Fruit fly (Drosophila melanogaster) whole organism, prepupa: ENCODE measurements around the gene Rb97D.
A peak's percentile ranks its signal among the peaks of the same experiment; 100 is the strongest.

Experiments
- Blimp-1 ChIP-seq: fragments of 200-800 bp; sonication (Bioruptor generic); optimal IDR thresholded peaks from 3 replicates; lab custom pipeline; 2017; ENCODE audit warnings: missing biosample characterization, missing genetic modification characterization, mild to moderate bottlenecking, moderate library complexity, missing genetic modification reagents
- CG10631 ChIP-seq: fragments of 200-800 bp; sonication (Bioruptor generic); optimal IDR thresholded peaks from 2 replicates; lab custom pipeline; 2016; ENCODE audit warnings: missing biosample characterization, missing genetic modification characterization
- CG10669 ChIP-seq: fragments of 200-800 bp; sonication (Bioruptor generic); optimal IDR thresholded peaks from 3 replicates; lab custom pipeline; 2018; ENCODE audit warnings: missing biosample characterization, mild to moderate bottlenecking, missing genetic modification characterization, moderate library complexity
- CG11294 ChIP-seq: fragments of 200-800 bp; sonication (Bioruptor generic); IDR thresholded peaks from 2 replicates; pipeline ENCODE4 v1.3.6; 2022; ENCODE audit warnings: missing biosample characterization, missing genetic modification characterization
- CG11902 ChIP-seq: fragments of 200-800 bp; sonication (Bioruptor generic); optimal IDR thresholded peaks from 3 replicates; lab custom pipeline; 2016; ENCODE audit warnings: missing biosample characterization, missing genetic modification characterization
- CG15336 ChIP-seq: fragments of 200-800 bp; sonication (Bioruptor generic); IDR thresholded peaks from 2 replicates; pipeline ENCODE4 v1.3.6; 2022; ENCODE audit warnings: missing biosample characterization, missing genetic modification characterization
- CG1621 ChIP-seq: fragments of 200-800 bp; sonication (Bioruptor generic); optimal IDR thresholded peaks from 3 replicates; lab custom pipeline; 2018; ENCODE audit warnings: missing biosample characterization, mild to moderate bottlenecking, missing genetic modification characterization
- CG16779 ChIP-seq: fragments of 200-800 bp; sonication (Bioruptor generic); optimal IDR thresholded peaks from 3 replicates; lab custom pipeline; 2017; ENCODE audit warnings: missing biosample characterization, mild to moderate bottlenecking, missing genetic modification characterization
- CG3032 ChIP-seq: fragments of 200-800 bp; optimal IDR thresholded peaks from 2 replicates; lab custom pipeline; 2019; ENCODE audit warnings: missing biosample characterization, mild to moderate bottlenecking, missing genetic modification characterization, moderate library complexity
- CG31627 ChIP-seq: fragments of 200-800 bp; sonication (Bioruptor generic); optimal IDR thresholded peaks from 3 replicates; lab custom pipeline; 2016; ENCODE audit warnings: missing biosample characterization, missing genetic modification characterization
- CG32006 ChIP-seq: fragments of 200-800 bp; sonication (Bioruptor generic); optimal IDR thresholded peaks from 3 replicates; lab custom pipeline; 2017; ENCODE audit warnings: missing biosample characterization, mild to moderate bottlenecking, missing genetic modification characterization
- CG34406 ChIP-seq: fragments of 200-800 bp; sonication (Bioruptor generic); optimal IDR thresholded peaks from 3 replicates; lab custom pipeline; 2016; ENCODE audit warnings: missing biosample characterization, missing genetic modification characterization
- CG3919 ChIP-seq: fragments of 200-800 bp; sonication (Bioruptor generic); optimal IDR thresholded peaks from 3 replicates; lab custom pipeline; 2016; ENCODE audit warnings: missing biosample characterization, missing genetic modification characterization
- CG4318 ChIP-seq: fragments of 200-800 bp; sonication (Bioruptor generic); optimal IDR thresholded peaks from 3 replicates; lab custom pipeline; 2017; ENCODE audit warnings: missing biosample characterization, mild to moderate bottlenecking, missing genetic modification characterization
- CG6163 ChIP-seq: fragments of 200-800 bp; sonication (Bioruptor generic); IDR thresholded peaks from 3 replicates; pipeline ENCODE4 v1.3.6; 2022; ENCODE audit warnings: missing biosample characterization, missing genetic modification characterization
- CG6276 ChIP-seq: fragments of 200-800 bp; sonication (Bioruptor generic); optimal IDR thresholded peaks from 2 replicates; lab custom pipeline; 2017; ENCODE audit warnings: missing biosample characterization, mild to moderate bottlenecking, missing genetic modification characterization
- CG6808 ChIP-seq: fragments of 200-800 bp; sonication (Bioruptor generic); optimal IDR thresholded peaks from 3 replicates; lab custom pipeline; 2017; ENCODE audit warnings: missing biosample characterization, missing genetic modification characterization, mild to moderate bottlenecking, moderate library complexity, missing genetic modification reagents
- CG6854 ChIP-seq: fragments of 200-800 bp; sonication (Bioruptor generic); optimal IDR thresholded peaks from 2 replicates; lab custom pipeline; 2017; ENCODE audit warnings: missing biosample characterization, mild to moderate bottlenecking, missing genetic modification characterization
- CG7368 ChIP-seq: fragments of 200-800 bp; sonication (Bioruptor generic); optimal IDR thresholded peaks from 3 replicates; lab custom pipeline; 2016; ENCODE audit warnings: missing biosample characterization, missing genetic modification characterization
- CG8319 ChIP-seq: fragments of 200-800 bp; sonication (Bioruptor generic); optimal IDR thresholded peaks from 3 replicates; lab custom pipeline; 2016; ENCODE audit warnings: missing biosample characterization, missing genetic modification characterization
- CG8632 ChIP-seq: fragments of 200-800 bp; sonication (Bioruptor generic); optimal IDR thresholded peaks from 3 replicates; lab custom pipeline; 2016; ENCODE audit warnings: missing biosample characterization, missing genetic modification characterization
- CG9139 ChIP-seq: fragments of 200-800 bp; sonication (Bioruptor generic); optimal IDR thresholded peaks from 3 replicates; lab custom pipeline; 2017; ENCODE audit warnings: missing biosample characterization, mild to moderate bottlenecking, missing genetic modification characterization
- Eip78C ChIP-seq: fragments of 200-800 bp; sonication (Bioruptor generic); peaks from one replicate; lab custom pipeline; 2016; ENCODE audit warnings: missing biosample characterization, missing genetic modification characterization
- Eip93F ChIP-seq: fragments of 200-800 bp; sonication (Bioruptor generic); optimal IDR thresholded peaks from 2 replicates; lab custom pipeline; 2016; ENCODE audit warnings: missing biosample characterization, mild to moderate bottlenecking, missing genetic modification characterization
- Ets21C ChIP-seq: fragments of 200-800 bp; sonication (Bioruptor generic); optimal IDR thresholded peaks from 3 replicates; lab custom pipeline; 2016; ENCODE audit warnings: missing biosample characterization, missing genetic modification characterization
- Ets96B ChIP-seq: fragments of 200-800 bp; optimal IDR thresholded peaks from 2 replicates; lab custom pipeline; 2019; ENCODE audit warnings: missing biosample characterization, mild to moderate bottlenecking, missing genetic modification characterization, moderate library complexity
- Gug ChIP-seq: fragments of 200-800 bp; sonication (Bioruptor generic); IDR thresholded peaks from 2 replicates; pipeline ENCODE4 v1.3.6; 2022; ENCODE audit warnings: missing biosample characterization, missing genetic modification characterization
- Hr38 ChIP-seq: sonication (Bioruptor generic); optimal IDR thresholded peaks from 2 replicates; lab custom pipeline; 2016; ENCODE audit warnings: missing biosample characterization, missing genetic modification characterization
- Hr39 ChIP-seq: fragments of 200-800 bp; sonication (Bioruptor generic); optimal IDR thresholded peaks from 2 replicates; lab custom pipeline; 2016; ENCODE audit warnings: missing biosample characterization, missing genetic modification characterization
- Hr4 ChIP-seq: fragments of 200-800 bp; sonication (Bioruptor generic); optimal IDR thresholded peaks from 3 replicates; lab custom pipeline; 2016; ENCODE audit warnings: missing biosample characterization, missing genetic modification characterization
- Lpt ChIP-seq: fragments of 200-800 bp; sonication (Bioruptor generic); optimal IDR thresholded peaks from 3 replicates; lab custom pipeline; 2016; ENCODE audit warnings: missing biosample characterization, missing genetic modification characterization
- Met ChIP-seq: fragments of 200-800 bp; sonication (Bioruptor generic); optimal IDR thresholded peaks from 3 replicates; lab custom pipeline; 2016; ENCODE audit warnings: missing biosample characterization, missing genetic modification characterization
- Smox ChIP-seq: fragments of 200-800 bp; sonication (Bioruptor generic); optimal IDR thresholded peaks from 3 replicates; lab custom pipeline; 2016; ENCODE audit warnings: missing biosample characterization, missing genetic modification characterization
- Sox102F ChIP-seq: fragments of 200-800 bp; sonication (Bioruptor generic); optimal IDR thresholded peaks from 2 replicates; lab custom pipeline; 2016; ENCODE audit warnings: missing biosample characterization, mild to moderate bottlenecking, missing genetic modification characterization
- Sox14 ChIP-seq: fragments of 200-800 bp; sonication (Bioruptor generic); optimal IDR thresholded peaks from 3 replicates; lab custom pipeline; 2016; ENCODE audit warnings: missing biosample characterization, missing genetic modification characterization
- Sox15 ChIP-seq: fragments of 200-800 bp; sonication (Bioruptor generic); optimal IDR thresholded peaks from 3 replicates; lab custom pipeline; 2016; ENCODE audit warnings: missing biosample characterization, missing genetic modification characterization
- acj6 ChIP-seq: fragments of 200-800 bp; sonication (Bioruptor generic); optimal IDR thresholded peaks from 3 replicates; lab custom pipeline; 2016; ENCODE audit warnings: missing biosample characterization, missing genetic modification characterization
- cyc ChIP-seq: fragments of 200-800 bp; sonication (Bioruptor generic); optimal IDR thresholded peaks from 3 replicates; lab custom pipeline; 2016; ENCODE audit warnings: missing biosample characterization, missing genetic modification characterization
- dac ChIP-seq: fragments of 200-800 bp; sonication (Bioruptor generic); optimal IDR thresholded peaks from 2 replicates; lab custom pipeline; 2017; ENCODE audit warnings: missing biosample characterization, mild to moderate bottlenecking, missing genetic modification characterization
- dsx ChIP-seq: fragments of 200-800 bp; optimal IDR thresholded peaks from 3 replicates; lab custom pipeline; 2019; ENCODE audit warnings: missing biosample characterization, mild to moderate bottlenecking, missing genetic modification characterization, moderate library complexity; ENCODE audit not compliant: poor library complexity, severe bottlenecking
- eg ChIP-seq: fragments of 200-800 bp; sonication (Bioruptor generic); IDR thresholded peaks from 3 replicates; pipeline ENCODE4 v1.3.6; 2022; ENCODE audit warnings: missing biosample characterization, missing genetic modification characterization
- esn ChIP-seq: fragments of 200-800 bp; sonication (Bioruptor generic); optimal IDR thresholded peaks from 2 replicates; lab custom pipeline; 2016; ENCODE audit warnings: missing biosample characterization, mild to moderate bottlenecking, missing genetic modification characterization, moderate library complexity
- fd59A ChIP-seq: fragments of 200-800 bp; sonication (Bioruptor generic); optimal IDR thresholded peaks from 2 replicates; lab custom pipeline; 2017; ENCODE audit warnings: missing biosample characterization, mild to moderate bottlenecking, missing genetic modification characterization, missing genetic modification reagents
- fkh ChIP-seq: fragments of 200-800 bp; sonication (Bioruptor generic); optimal IDR thresholded peaks from 3 replicates; lab custom pipeline; 2017; ENCODE audit warnings: missing biosample characterization, mild to moderate bottlenecking, missing genetic modification characterization, moderate library complexity
- lz ChIP-seq: fragments of 200-800 bp; sonication (Bioruptor generic); optimal IDR thresholded peaks from 3 replicates; lab custom pipeline; 2016; ENCODE audit warnings: missing biosample characterization, missing genetic modification characterization
- net ChIP-seq: fragments of 200-800 bp; sonication (Bioruptor generic); optimal IDR thresholded peaks from 3 replicates; lab custom pipeline; 2016; ENCODE audit warnings: missing biosample characterization, missing genetic modification characterization
- pdm3 ChIP-seq: fragments of 200-800 bp; sonication (Bioruptor generic); optimal IDR thresholded peaks from 3 replicates; lab custom pipeline; 2016; ENCODE audit warnings: missing biosample characterization, missing genetic modification characterization
- salr ChIP-seq, 2 experiments: fragments of 200-800 bp; sonication (Bioruptor generic); optimal IDR thresholded peaks; 3 replicates each; lab custom pipeline; 2016 to 2018; ENCODE audit warnings: missing biosample characterization in 2 of 2, missing genetic modification characterization in 2 of 2, mild to moderate bottlenecking in 1 of 2
- spab ChIP-seq: fragments of 200-800 bp; sonication (Bioruptor generic); optimal IDR thresholded peaks from 2 replicates; lab custom pipeline; 2017; ENCODE audit warnings: missing biosample characterization, mild to moderate bottlenecking, missing genetic modification characterization, missing genetic modification reagents
- svp ChIP-seq: fragments of 200-800 bp; sonication (Bioruptor generic); peaks from one replicate; lab custom pipeline; 2016; ENCODE audit warnings: missing biosample characterization, missing genetic modification characterization
- topi ChIP-seq: fragments of 200-800 bp; sonication (Bioruptor generic); optimal IDR thresholded peaks from 3 replicates; lab custom pipeline; 2016; ENCODE audit warnings: missing biosample characterization, missing genetic modification characterization
- vri ChIP-seq: fragments of 200-800 bp; sonication (Bioruptor generic); optimal IDR thresholded peaks from 3 replicates; lab custom pipeline; 2016; ENCODE audit warnings: missing biosample characterization, mild to moderate bottlenecking, missing genetic modification characterization

The Rb97D gene

dm6 chr3R:26888086-26888724 is 12.7 kb upstream of the Rb97D start:
- TF ChIP-seq CG8632 (GFP tag; lab: Kevin White, UChicago) = no peak
- no peak for TF ChIP-seq CG7368 (GFP tag; lab: Kevin White, UChicago)
- TF ChIP-seq dsx (GFP tag; lab: Kevin White, UChicago) = no peak
- TF ChIP-seq CG11902 (GFP tag; lab: Kevin White, UChicago) = no peak
- TF ChIP-seq acj6 (GFP tag; lab: Kevin White, UChicago) = peak; percentile 5
- TF ChIP-seq Eip93F (GFP tag; lab: Kevin White, UChicago) = no peak
- peak; percentile 50 for TF ChIP-seq Hr4 (GFP tag; lab: Kevin White, UChicago)
- no peak; the same call in 2 of the 3 replicates for TF ChIP-seq CG6163 (GFP tag; lab: Robert Waterston, UW)
- peak; percentile 13 for TF ChIP-seq pdm3
- no peak for TF ChIP-seq CG3032 (tag; lab: Kevin White, UChicago)
- no peak for TF ChIP-seq fd59A (GFP tag; lab: Kevin White, UChicago)
- TF ChIP-seq CG8319 (GFP tag; lab: Kevin White, UChicago) = no peak
- TF ChIP-seq CG10669 (GFP tag; lab: Kevin White, UChicago) = no peak
- TF ChIP-seq eg = no peak
- TF ChIP-seq Lpt = no peak
- TF ChIP-seq Sox14 (GFP tag; lab: Kevin White, UChicago) = peak; percentile 12
- TF ChIP-seq Ets96B (tag; lab: Kevin White, UChicago) = no peak
- peak; percentile 52 for TF ChIP-seq Smox (GFP tag; lab: Kevin White, UChicago)
- TF ChIP-seq cyc (GFP tag; lab: Kevin White, UChicago) = no peak
- no peak for TF ChIP-seq net (GFP tag; lab: Kevin White, UChicago)
- peak; percentile 50 for TF ChIP-seq vri (GFP tag; lab: Kevin White, UChicago)
- TF ChIP-seq Sox15 (GFP tag; lab: Kevin White, UChicago) = no peak
- TF ChIP-seq Gug (GFP tag; lab: Robert Waterston, UW) = no peak
- TF ChIP-seq CG6276 (GFP tag; lab: Kevin White, UChicago) = no peak
- TF ChIP-seq lz (GFP tag; lab: Kevin White, UChicago) = peak; percentile 41
- TF ChIP-seq CG6808 (GFP tag; lab: Kevin White, UChicago) = no peak
- peak; percentile 0 for TF ChIP-seq CG34406 (GFP tag; lab: Kevin White, UChicago)
- peak; percentile 57 for TF ChIP-seq CG31627 (GFP tag; lab: Kevin White, UChicago)
- TF ChIP-seq Met = peak; percentile 62
- TF ChIP-seq CG9139 (GFP tag; lab: Kevin White, UChicago) = no peak
- peak; percentile 54 for TF ChIP-seq Hr39
- TF ChIP-seq spab (GFP tag; lab: Kevin White, UChicago) = no peak
- TF ChIP-seq CG10631 (GFP tag; lab: Kevin White, UChicago) = no peak
- peak; percentile 45 for TF ChIP-seq CG32006 (GFP tag; lab: Kevin White, UChicago)
- TF ChIP-seq Eip78C (GFP tag; lab: Kevin White, UChicago) = peak; percentile 86
- TF ChIP-seq CG3919 (GFP tag; lab: Kevin White, UChicago) = no peak
- TF ChIP-seq Ets21C (GFP tag; lab: Kevin White, UChicago) = peak; percentile 29
- TF ChIP-seq CG4318 = no peak
- no peak for TF ChIP-seq CG6854
- TF ChIP-seq topi = peak; percentile 62
- no peak for TF ChIP-seq Hr38 (GFP tag; lab: Kevin White, UChicago)
- peak; percentile 88 for TF ChIP-seq svp (GFP tag; lab: Kevin White, UChicago)
- TF ChIP-seq CG16779 (tag; lab: Kevin White, UChicago) = no peak
- TF ChIP-seq esn (GFP tag; lab: Kevin White, UChicago) = peak; percentile 66
- no peak for TF ChIP-seq salr (GFP tag; optimal IDR thresholded peaks at IDR 0.05; lab: Kevin White, UChicago)
- TF ChIP-seq dac = no peak
- peak; percentile 13 for TF ChIP-seq fkh
- peak; percentile 41; the same call in 1 of the 2 replicates for TF ChIP-seq CG15336 (GFP tag; lab: Robert Waterston, UW)
- no peak for TF ChIP-seq CG1621 (tag; lab: Kevin White, UChicago)
- no peak for TF ChIP-seq Blimp-1 (GFP tag; lab: Kevin White, UChicago)
- peak; percentile 30 for TF ChIP-seq Sox102F
- no peak for TF ChIP-seq CG11294 (GFP tag; lab: Robert Waterston, UW)
